Worm (Caenorhabditis elegans): ENCODE results near the gene sucg-1.

DNA sequence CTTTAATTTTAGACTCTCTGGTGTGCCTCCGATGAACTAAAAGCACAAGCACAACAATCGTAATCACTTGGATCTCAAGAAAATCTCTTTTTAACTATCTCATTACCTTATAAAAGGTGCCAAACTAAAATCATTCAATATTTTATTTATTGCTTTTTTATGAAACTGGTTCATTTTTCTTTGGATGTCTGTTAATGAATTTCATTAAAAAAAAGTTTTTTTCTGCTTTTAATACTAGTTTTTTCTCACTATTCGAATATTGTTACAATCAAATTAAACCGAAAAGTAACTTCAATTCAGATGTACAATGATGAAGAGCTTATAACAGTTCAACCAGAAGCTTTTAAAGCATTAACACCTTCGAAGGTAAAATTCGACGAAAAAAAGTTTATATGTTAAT is 47.0 kb downstream of the sucg-1 start, which contains the start of gene swd-2.1:
- no peak for TF ChIP-seq unc-42 (tag; optimal IDR thresholded peaks at IDR 0.05)
- no peak for TF ChIP-seq dmd-4 (tag; optimal IDR thresholded peaks at IDR 0.05; ENCODE audit: borderline replicate concordance)
- no peak for TF ChIP-seq nfya-1 (tag; optimal IDR thresholded peaks at IDR 0.05)
- no peak for TF ChIP-seq elt-2 (tag; optimal IDR thresholded peaks at IDR 0.05)
- no peak for TF ChIP-seq ceh-48 (tag; optimal IDR thresholded peaks at IDR 0.05)
- TF ChIP-seq fkh-6 (tag; optimal IDR thresholded peaks at IDR 0.05): no peak
- TF ChIP-seq lin-11 (tag; optimal IDR thresholded peaks at IDR 0.05): no peak
- TF ChIP-seq rnt-1 (tag; optimal IDR thresholded peaks at IDR 0.05): no peak
- TF ChIP-seq elt-4 (tag; optimal IDR thresholded peaks at IDR 0.05): no peak
- TF ChIP-seq unc-55 (GFP tag; optimal IDR thresholded peaks at IDR 0.05): no peak
